Worm (Caenorhabditis elegans) whole organism, L4 larva: ENCODE results near the gene ZK899.6.

ENCODE experiments used
- F49E8.2 ChIP-seq: sonication (generic microtip); optimal IDR thresholded peaks from 2 replicates; lab custom pipeline; 2016; ENCODE audit warnings: missing compliant biosample characterization, mild to moderate bottlenecking, missing genetic modification characterization, borderline replicate concordance
- Y105C5A.15 ChIP-seq: fragments of 200-800 bp; sonication (Bioruptor generic); IDR thresholded peaks from 2 replicates; pipeline ENCODE4 v1.3.6; 2022; ENCODE audit warnings: missing genetic modification characterization, missing compliant biosample characterization
- Y75B8A.6 ChIP-seq: fragments of 200-800 bp; sonication (Bioruptor generic); IDR thresholded peaks from 2 replicates; pipeline ENCODE4 v1.3.6; 2022; ENCODE audit warnings: missing genetic modification reagents, missing genetic modification characterization, missing compliant biosample characterization
- attf-4 ChIP-seq: sonication (generic microtip); optimal IDR thresholded peaks from 3 replicates; lab custom pipeline; 2017; ENCODE audit warnings: missing biosample characterization, missing genetic modification characterization
- daf-16 ChIP-seq, 3 experiments: sonication (generic microtip); optimal IDR thresholded peaks; 2 replicates each; lab custom pipeline; 2016 to 2017; ENCODE audit warnings: missing genetic modification characterization in 3 of 3, missing genetic modification reagents in 3 of 3, mild to moderate bottlenecking in 2 of 3, missing compliant biosample characterization in 2 of 3, missing biosample characterization in 1 of 3, moderate library complexity in 1 of 3
- dve-1 ChIP-seq: sonication (generic microtip); optimal IDR thresholded peaks from 2 replicates; lab custom pipeline; 2017; ENCODE audit warnings: antibody characterized with exemption, mild to moderate bottlenecking, missing genetic modification characterization, missing compliant biosample characterization; ENCODE audit not compliant: insufficient read depth
- lir-3 ChIP-seq: sonication (generic microtip); optimal IDR thresholded peaks from 2 replicates; lab custom pipeline; 2016; ENCODE audit warnings: mild to moderate bottlenecking, missing genetic modification characterization, missing compliant biosample characterization
- nhr-237 ChIP-seq: sonication (generic microtip); optimal IDR thresholded peaks from 2 replicates; lab custom pipeline; 2017; ENCODE audit warnings: missing biosample characterization, missing genetic modification characterization
- pha-4 ChIP-seq, 2 experiments: fragments of 150-350 bp in 1 of 2; fragments of 200-800 bp in 1 of 2; sonication (Bioruptor generic) in 1 of 2; IDR thresholded peaks in 1 of 2; optimal IDR thresholded peaks in 1 of 2; 2 replicates each; pipeline versions ENCODE4 v1.3.6 to Lab custom; 2014 to 2022; ENCODE audit warnings: missing genetic modification characterization in 2 of 2, missing genetic modification reagents in 2 of 2, missing biosample characterization in 1 of 2, missing compliant biosample characterization in 1 of 2
- sdz-12 ChIP-seq: fragments of 200-800 bp; sonication (Bioruptor generic); optimal IDR thresholded peaks from 2 replicates; lab custom pipeline; 2018; ENCODE audit warnings: mild to moderate bottlenecking, missing genetic modification characterization, missing compliant biosample characterization
- tra-1 ChIP-seq: fragments of 200-800 bp; sonication (Bioruptor generic); IDR thresholded peaks from 2 replicates; pipeline ENCODE4 v1.3.6; 2022; ENCODE audit warnings: missing genetic modification reagents, missing genetic modification characterization, missing compliant biosample characterization
- unc-62 ChIP-seq, 3 experiments: fragments of 150-350 bp in 1 of 3; sonication (generic microtip); optimal IDR thresholded peaks in 2 of 3; peaks in 1 of 3; 1 replicate in 1 of 3; 2 replicates in 2 of 3; lab custom pipeline; 2014 to 2017; ENCODE audit warnings: missing biosample characterization in 3 of 3, missing genetic modification characterization in 3 of 3, missing genetic modification reagents in 3 of 3, missing genotype in 1 of 3

DNA sequence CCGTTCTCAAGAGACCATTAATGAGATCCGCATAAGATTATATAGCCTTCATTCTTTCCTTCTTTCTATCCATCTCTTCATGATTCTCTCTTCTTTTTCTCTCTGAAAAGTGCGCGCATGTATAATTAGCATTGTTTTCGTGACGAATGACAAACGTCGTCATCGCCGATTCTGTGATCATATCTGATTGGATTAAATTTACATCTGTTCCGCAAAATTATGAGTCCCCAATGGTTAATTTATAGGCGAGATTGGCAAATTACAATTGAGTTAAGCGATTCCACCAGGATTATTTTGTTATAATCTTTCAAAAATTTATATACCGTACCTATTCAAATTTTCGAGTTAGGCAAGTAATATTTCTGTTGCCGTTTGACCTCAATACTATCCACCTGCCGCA is 41.1 kb downstream of the ZK899.6 start:
- no peak for TF ChIP-seq tra-1 (GFP tag; lab: Robert Waterston, UW)
- no peak for TF ChIP-seq lir-3 (tag; lab: Kevin White, UChicago)
- TF ChIP-seq pha-4 (GFP tag; IDR thresholded peaks at IDR 0.05; lab: Robert Waterston, UW), result no peak
- TF ChIP-seq pha-4 (tag; optimal IDR thresholded peaks at IDR 0.05; lab: Kevin White, UChicago), result no peak
- no peak for TF ChIP-seq Y105C5A.15 (GFP tag; lab: Robert Waterston, UW)
- TF ChIP-seq Y75B8A.6 (GFP tag; lab: Robert Waterston, UW), result no peak
- no peak for TF ChIP-seq unc-62 (GFP tag; optimal IDR thresholded peaks at IDR 0.05 in 1 of 2; lab: Kevin White, UChicago)
- TF ChIP-seq unc-62 (tag; optimal IDR thresholded peaks at IDR 0.05; lab: Kevin White, UChicago), result no peak
- no peak for TF ChIP-seq dve-1
- no peak for TF ChIP-seq daf-16 (GFP tag; optimal IDR thresholded peaks at IDR 0.05; lab: Kevin White, UChicago)
- no peak for TF ChIP-seq daf-16 (tag; optimal IDR thresholded peaks at IDR 0.05; lab: Kevin White, UChicago)
- TF ChIP-seq nhr-237 (tag; lab: Kevin White, UChicago), result no peak
- no peak for TF ChIP-seq sdz-12
- TF ChIP-seq F49E8.2 (tag; lab: Kevin White, UChicago), result no peak
- TF ChIP-seq attf-4, result no peak
